Worm (Caenorhabditis elegans) whole organism, early embryonic: ENCODE data around the gene C55C3.7.

ENCODE experiments used
- B0310.2 ChIP-seq: sonication (generic microtip); optimal IDR thresholded peaks from 2 replicates; lab custom pipeline; 2016; ENCODE audit warnings: mild to moderate bottlenecking, missing genetic modification characterization, missing compliant biosample characterization
- F13C5.2 ChIP-seq: sonication (generic microtip); optimal IDR thresholded peaks from 2 replicates; lab custom pipeline; 2017; ENCODE audit warnings: mild to moderate bottlenecking, missing genetic modification characterization, inconsistent platforms, missing compliant biosample characterization
- aly-1 ChIP-seq: sonication (generic microtip); optimal IDR thresholded peaks from 2 replicates; lab custom pipeline; 2016; ENCODE audit warnings: missing genetic modification characterization, missing compliant biosample characterization
- ama-1 ChIP-seq: fragments of 150-350 bp; optimal IDR thresholded peaks from 2 replicates; lab custom pipeline; 2014
- ceh-13 ChIP-seq: fragments of 200-800 bp; sonication (Bioruptor generic); optimal IDR thresholded peaks from 2 replicates; lab custom pipeline; 2018; ENCODE audit warnings: mild to moderate bottlenecking, missing genetic modification characterization, missing compliant biosample characterization
- ceh-36 ChIP-seq: sonication (generic microtip); optimal IDR thresholded peaks from 2 replicates; lab custom pipeline; 2016; ENCODE audit warnings: missing genetic modification characterization, inconsistent platforms, missing compliant biosample characterization
- ets-7 ChIP-seq: sonication (generic microtip); optimal IDR thresholded peaks from 2 replicates; lab custom pipeline; 2016; ENCODE audit warnings: missing genotype, missing genetic modification characterization, missing compliant biosample characterization
- flt-1 ChIP-seq: fragments of 200-800 bp; sonication (Bioruptor generic); IDR thresholded peaks from 2 replicates; pipeline ENCODE4 v1.3.6; 2022; ENCODE audit warnings: missing genetic modification characterization, missing compliant biosample characterization
- hmbx-1 ChIP-seq: sonication (generic microtip); optimal IDR thresholded peaks from 2 replicates; lab custom pipeline; 2016; ENCODE audit warnings: mild to moderate bottlenecking, missing genetic modification characterization, missing compliant biosample characterization
- hmg-4 ChIP-seq: fragments of 200-800 bp; sonication (Bioruptor generic); optimal IDR thresholded peaks from 2 replicates; lab custom pipeline; 2018; ENCODE audit warnings: mild to moderate bottlenecking, missing genetic modification characterization, missing compliant biosample characterization
- hnd-1 ChIP-seq: sonication (generic microtip); optimal IDR thresholded peaks from 2 replicates; lab custom pipeline; 2016; ENCODE audit warnings: missing genetic modification characterization, missing compliant biosample characterization
- pes-1 ChIP-seq: fragments of 200-800 bp; sonication (Bioruptor generic); IDR thresholded peaks from 2 replicates; pipeline ENCODE4 v1.3.6; 2022; ENCODE audit warnings: missing genetic modification reagents, missing genetic modification characterization, missing compliant biosample characterization
- scrt-1 ChIP-seq: fragments of 200-800 bp; sonication (Bioruptor generic); IDR thresholded peaks from 2 replicates; pipeline ENCODE4 v1.3.6; 2022; ENCODE audit warnings: missing genetic modification characterization, missing compliant biosample characterization
- sea-1 ChIP-seq: fragments of 200-800 bp; sonication (Bioruptor generic); conservative IDR thresholded peaks from 2 replicates; pipeline ENCODE4 v1.3.6; 2022; ENCODE audit warnings: missing genetic modification characterization, missing compliant biosample characterization
- tbx-11 ChIP-seq: fragments of 200-800 bp; sonication (Bioruptor generic); IDR thresholded peaks from 2 replicates; pipeline ENCODE4 v1.3.6; 2022; ENCODE audit warnings: missing genetic modification characterization, missing compliant biosample characterization
- tbx-37 ChIP-seq: fragments of 200-800 bp; sonication (Bioruptor generic); conservative IDR thresholded peaks from 2 replicates; pipeline ENCODE4 v1.3.6; 2022; ENCODE audit warnings: missing genetic modification reagents, missing genetic modification characterization, missing compliant biosample characterization
- tra-4 ChIP-seq: sonication (generic microtip); optimal IDR thresholded peaks from 2 replicates; lab custom pipeline; 2017; ENCODE audit warnings: missing genetic modification characterization, missing compliant biosample characterization

C55C3.7 gene

ce11 chrIV:5674435-5674834 is 8.0 kb downstream of the C55C3.7 start, which contains the start of gene srd-5:
srd-5 (minus strand) TSS chrIV:5674535.
- TF ChIP-seq flt-1 (GFP tag; lab: Robert Waterston, UW), result no peak
- no peak for TF ChIP-seq ceh-13
- TF ChIP-seq ama-1 (lab: Kevin White, UChicago), result no peak
- no peak for TF ChIP-seq sea-1 (GFP tag; lab: Robert Waterston, UW)
- TF ChIP-seq hnd-1 (tag; lab: Kevin White, UChicago), result no peak
- no peak for TF ChIP-seq hmg-4 (GFP tag; lab: Kevin White, UChicago)
- no peak for TF ChIP-seq tra-4 (tag; lab: Kevin White, UChicago)
- no peak for TF ChIP-seq B0310.2 (tag; lab: Kevin White, UChicago)
- TF ChIP-seq tbx-37 (GFP tag; lab: Robert Waterston, UW), result no peak
- no peak for TF ChIP-seq ceh-36 (tag; lab: Kevin White, UChicago)
- no peak for TF ChIP-seq F13C5.2
- TF ChIP-seq tbx-11, result no peak

ce11 chrIV:5671325-5671724 is 11.1 kb downstream of the C55C3.7 start:
- TF ChIP-seq aly-1 (tag; lab: Kevin White, UChicago) (no peak), flt-1 (GFP tag; lab: Robert Waterston, UW) (no peak), sea-1 (GFP tag; lab: Robert Waterston, UW) (no peak), hmbx-1 (tag; lab: Kevin White, UChicago) (no peak), tra-4 (tag; lab: Kevin White, UChicago) (no peak), hnd-1 (tag; lab: Kevin White, UChicago) (no peak), tbx-11 (no peak), F13C5.2 (no peak), tbx-37 (GFP tag; lab: Robert Waterston, UW) (no peak), ceh-36 (tag; lab: Kevin White, UChicago) (no peak), B0310.2 (tag; lab: Kevin White, UChicago) (no peak), scrt-1 (no peak), hmg-4 (GFP tag; lab: Kevin White, UChicago) (no peak), ets-7 (tag; lab: Kevin White, UChicago) (no peak), ceh-13 (no peak), ama-1 (lab: Kevin White, UChicago) (no peak), pes-1 (no peak)

DNA sequence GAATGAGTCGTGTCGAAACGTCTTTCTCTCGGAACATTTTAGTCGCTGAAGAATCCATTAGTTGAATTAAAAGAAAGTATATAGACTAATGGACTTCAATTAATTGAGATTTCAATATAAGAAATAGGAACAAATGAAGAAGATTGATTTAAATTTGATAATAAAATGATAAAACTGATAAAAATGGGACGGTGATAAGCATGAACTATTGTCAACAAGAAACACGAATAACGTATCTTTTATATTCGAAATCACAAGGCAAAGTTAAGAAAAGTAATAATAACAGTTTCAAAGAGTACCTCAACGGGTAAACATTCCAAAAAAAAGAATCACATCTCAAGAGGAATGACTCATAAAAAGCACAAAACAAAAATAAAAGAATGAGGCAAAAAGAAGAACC is 13.0 kb downstream of the C55C3.7 start, which contains the start of gene T19E7.6:
Gene T19E7.6, minus strand, starts transcription at position 45 of the 400 bp plus-strand sequence.
- TF ChIP-seq ceh-13, result no peak
- no peak for TF ChIP-seq ama-1 (lab: Kevin White, UChicago)
- TF ChIP-seq hmg-4 (GFP tag; lab: Kevin White, UChicago), result no peak
- no peak for TF ChIP-seq B0310.2 (tag; lab: Kevin White, UChicago)
- no peak for TF ChIP-seq scrt-1

ce11 chrIV:5667191-5667590 is 15.3 kb downstream of the C55C3.7 start:
- TF ChIP-seq flt-1 (GFP tag; lab: Robert Waterston, UW) (no peak), sea-1 (GFP tag; lab: Robert Waterston, UW) (no peak), pes-1 (no peak), tbx-11 (no peak), tbx-37 (GFP tag; lab: Robert Waterston, UW) (no peak), tra-4 (tag; lab: Kevin White, UChicago) (no peak), B0310.2 (tag; lab: Kevin White, UChicago) (no peak)

DNA sequence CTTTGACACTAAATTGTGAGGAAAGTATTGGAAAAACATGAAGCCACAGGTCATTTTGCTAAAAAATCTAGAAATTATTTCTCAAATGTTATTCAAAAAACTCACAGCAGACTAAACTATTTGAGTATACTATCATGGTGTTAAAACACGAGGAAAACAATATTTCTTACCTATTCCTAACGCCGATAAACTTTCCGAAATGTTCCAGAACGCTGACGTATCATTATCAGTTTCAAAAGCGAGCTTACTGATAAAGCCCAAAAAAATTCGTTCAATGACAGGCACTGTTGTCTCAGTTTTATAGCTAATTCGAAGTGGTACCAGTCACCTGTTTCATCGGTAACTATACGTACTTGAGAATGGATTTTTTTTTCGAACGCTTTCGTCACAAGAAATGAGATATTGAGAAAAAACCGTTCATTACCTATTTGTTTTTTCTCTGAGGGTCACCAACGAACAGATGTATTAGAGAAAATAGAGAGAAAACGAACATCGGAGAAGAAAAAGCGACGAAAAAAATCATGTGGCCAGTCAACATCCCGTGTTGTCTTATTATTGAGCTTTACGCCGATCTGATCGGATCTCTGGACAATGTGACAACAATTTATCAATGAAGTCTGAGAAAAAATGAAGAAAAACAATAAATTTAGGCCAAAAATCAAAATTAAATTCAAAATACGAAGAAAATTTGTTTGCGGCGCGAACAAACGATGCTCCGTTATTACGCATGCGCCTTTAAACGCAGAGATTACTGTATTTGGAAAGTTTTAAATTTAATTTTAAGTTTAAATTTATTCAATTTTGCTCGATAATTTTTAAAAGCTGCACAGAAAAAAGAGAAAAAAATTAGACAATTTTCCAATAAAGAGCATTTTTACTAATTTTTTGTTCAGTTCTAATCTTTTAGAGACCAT is 16.1 kb downstream of the C55C3.7 start:
- no peak for TF ChIP-seq sea-1 (GFP tag; lab: Robert Waterston, UW)
- TF ChIP-seq tbx-11, result no peak
- TF ChIP-seq scrt-1, result no peak
- no peak for TF ChIP-seq hmbx-1 (tag; lab: Kevin White, UChicago)

DNA sequence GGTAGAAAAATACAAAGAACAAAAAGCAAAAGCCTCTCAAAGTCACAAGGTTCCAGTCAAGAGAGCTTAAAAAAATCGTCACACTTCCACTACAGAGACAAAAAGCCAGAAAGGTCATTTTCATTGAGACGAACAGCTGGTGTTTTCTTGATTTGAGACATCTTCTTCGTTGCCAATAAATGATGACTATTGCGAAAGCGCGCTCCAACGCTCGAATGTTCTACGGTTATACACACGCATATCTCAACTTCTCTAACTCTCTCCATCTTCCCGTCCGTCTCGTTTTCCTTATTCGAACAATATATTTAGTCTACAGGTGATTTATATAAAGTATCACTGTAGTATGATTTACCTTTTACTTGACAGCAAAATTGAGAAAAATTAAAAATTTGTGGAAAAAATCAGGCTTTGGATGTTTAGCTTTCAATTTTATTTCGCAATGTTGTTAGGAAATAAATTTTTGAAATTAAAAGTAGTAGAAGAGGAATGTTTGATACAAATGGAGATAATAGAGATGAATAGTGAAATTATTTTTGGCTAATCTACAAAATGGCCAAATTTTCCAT is 17.0 kb downstream of the C55C3.7 start:
- TF ChIP-seq scrt-1, result no peak
- no peak for TF ChIP-seq ceh-13
- TF ChIP-seq ets-7 (tag; lab: Kevin White, UChicago), result no peak
- TF ChIP-seq tbx-11, result no peak
- no peak for TF ChIP-seq B0310.2 (tag; lab: Kevin White, UChicago)
- no peak for TF ChIP-seq sea-1 (GFP tag; lab: Robert Waterston, UW)
- no peak for TF ChIP-seq F13C5.2
- TF ChIP-seq hnd-1 (tag; lab: Kevin White, UChicago), result no peak
- no peak for TF ChIP-seq hmbx-1 (tag; lab: Kevin White, UChicago)
- TF ChIP-seq pes-1, result no peak
- no peak for TF ChIP-seq aly-1 (tag; lab: Kevin White, UChicago)

DNA sequence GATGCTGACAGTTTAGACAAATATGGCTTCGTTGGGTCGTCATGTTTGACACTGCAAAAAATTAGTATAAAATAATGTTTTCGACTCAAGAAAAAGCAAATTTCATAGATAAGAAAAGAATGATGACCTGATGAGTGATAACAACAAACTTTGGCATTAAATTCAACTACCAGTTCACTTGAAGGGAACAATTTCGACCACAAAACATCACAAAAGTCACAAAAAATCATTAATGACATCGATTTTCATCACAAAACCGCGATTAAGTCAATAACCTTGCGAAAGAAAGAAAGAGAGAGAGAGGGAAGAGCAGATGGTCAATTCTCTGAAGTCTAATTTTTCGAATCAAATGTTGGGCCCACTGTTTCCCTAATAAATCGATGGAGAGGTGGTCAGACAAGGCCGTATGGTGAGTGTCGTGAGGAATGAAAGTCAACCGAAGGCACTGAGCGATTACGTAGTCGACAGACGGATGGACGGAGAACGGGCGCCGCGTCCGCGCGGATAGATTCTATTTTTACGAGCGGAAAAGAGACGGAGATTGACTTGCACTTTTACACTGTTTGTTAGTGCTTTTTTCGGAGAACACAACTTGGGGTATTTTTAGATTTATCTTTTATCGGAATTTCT is 18.0 kb downstream of the C55C3.7 start, which contains the start of gene bec-1:
Gene bec-1, minus strand, starts transcription at position 51 of the 630 bp plus-strand sequence.
- TF ChIP-seq hmbx-1 (tag; lab: Kevin White, UChicago), result no peak
- TF ChIP-seq hnd-1 (tag; lab: Kevin White, UChicago), result no peak
- TF ChIP-seq B0310.2 (tag; lab: Kevin White, UChicago), result no peak
- no peak for TF ChIP-seq scrt-1
- no peak for TF ChIP-seq aly-1 (tag; lab: Kevin White, UChicago)
- no peak for TF ChIP-seq hmg-4 (GFP tag; lab: Kevin White, UChicago)
- no peak for TF ChIP-seq ceh-36 (tag; lab: Kevin White, UChicago)
- TF ChIP-seq ceh-13, result no peak
- no peak for TF ChIP-seq sea-1 (GFP tag; lab: Robert Waterston, UW)
- no peak for TF ChIP-seq pes-1
- no peak for TF ChIP-seq ets-7 (tag; lab: Kevin White, UChicago)
- TF ChIP-seq tbx-37 (GFP tag; lab: Robert Waterston, UW), result no peak
- no peak for TF ChIP-seq tra-4 (tag; lab: Kevin White, UChicago)
- no peak for TF ChIP-seq F13C5.2
- TF ChIP-seq ama-1 (lab: Kevin White, UChicago), result no peak
- TF ChIP-seq tbx-11, result no peak
